In genomic region chr2L:5426843-5427540, dm6 we compare ENCODE assay signal across 1 fruit fly cellular context.
TF ChIP-seq lines count a peak whose summit lies in the region.

No protein-coding gene starts in this region.

TF ChIP-seq in whole organism, embryonic, 481 proteins besides CTCF, POLR2A, EP300 and RAD21 (continued from another document and continues in another):
- TF ChIP-seq CG6254 (GFP tag; optimal IDR thresholded peaks at IDR 0.05; lab: Kevin White, UChicago) (peak; percentile 50), CG14441 (GFP tag; IDR thresholded peaks at IDR 0.05; lab: Robert Waterston, UW) (0 out of 2 replicates have a peak, but pooled peaks have one; percentile 9), vnd (GFP tag; IDR thresholded peaks at IDR 0.05; lab: Robert Waterston, UW; ENCODE audit: partially characterized antibody) (no peak), shn (GFP tag; optimal IDR thresholded peaks at IDR 0.05; lab: Kevin White, UChicago) (no peak), tin (GFP tag; optimal IDR thresholded peaks at IDR 0.05; lab: Kevin White, UChicago) (peak; percentile 22), Spps (tag; optimal IDR thresholded peaks at IDR 0.05; lab: Kevin White, UChicago) (peak; percentile 41), CG34422 (GFP tag; IDR thresholded peaks at IDR 0.05; lab: Robert Waterston, UW) (no peak), CG9817 (tag; optimal IDR thresholded peaks at IDR 0.05; lab: Kevin White, UChicago) (no peak), ci (GFP tag; IDR thresholded peaks at IDR 0.05; lab: Robert Waterston, UW) (peak; percentile 68; the same call in 1 of the 3 replicates), bcd (GFP tag; optimal IDR thresholded peaks at IDR 0.05; lab: Kevin White, UChicago) (no peak), CG33557 (GFP tag; optimal IDR thresholded peaks at IDR 0.05; lab: Kevin White, UChicago) (peak; percentile 13), BEAF-32 (GFP tag; optimal IDR thresholded peaks at IDR 0.05; lab: Kevin White, UChicago) (no peak), ab (GFP tag; optimal IDR thresholded peaks at IDR 0.05; lab: Kevin White, UChicago) (no peak), CG2712 (tag; optimal IDR thresholded peaks at IDR 0.05; lab: Kevin White, UChicago) (peak; percentile 72), eve (GFP tag; optimal IDR thresholded peaks at IDR 0.05; lab: Kevin White, UChicago) (no peak), CG8290 (GFP tag; optimal IDR thresholded peaks at IDR 0.05; lab: Kevin White, UChicago) (no peak), CG8290 (tag; optimal IDR thresholded peaks at IDR 0.05; lab: Kevin White, UChicago) (no peak), Chrac-16 (GFP tag; optimal IDR thresholded peaks at IDR 0.05; lab: Kevin White, UChicago) (peak; percentile 4), trh (GFP tag; optimal IDR thresholded peaks at IDR 0.05; lab: Kevin White, UChicago) (no peak), CG10267 (tag; optimal IDR thresholded peaks at IDR 0.05; lab: Kevin White, UChicago) (peak; percentile 33), CG10147 (GFP tag; optimal IDR thresholded peaks at IDR 0.05; lab: Kevin White, UChicago) (no peak), Gsc (GFP tag; IDR thresholded peaks at IDR 0.05; lab: Robert Waterston, UW) (no peak), E2f1 (GFP tag; IDR thresholded peaks at IDR 0.05; lab: Robert Waterston, UW) (no peak), stc (GFP tag; IDR thresholded peaks at IDR 0.05; lab: Robert Waterston, UW) (peak; percentile 52; the same call in 1 of the 2 replicates), CG7839 (tag; optimal IDR thresholded peaks at IDR 0.05; lab: Kevin White, UChicago) (peak; percentile 30), Abd-B (GFP tag; optimal IDR thresholded peaks at IDR 0.05; lab: Kevin White, UChicago) (no peak), CG14667 (GFP tag; IDR thresholded peaks at IDR 0.05; lab: Robert Waterston, UW) (no peak), lab (GFP tag; optimal IDR thresholded peaks at IDR 0.05; lab: Kevin White, UChicago) (no peak), tll (GFP tag; optimal IDR thresholded peaks at IDR 0.05; lab: Kevin White, UChicago) (no peak), nmo (GFP tag; optimal IDR thresholded peaks at IDR 0.05; lab: Kevin White, UChicago) (peak; percentile 54), CG10209 (GFP tag; optimal IDR thresholded peaks at IDR 0.05; lab: Kevin White, UChicago) (no peak), lola (GFP tag; optimal IDR thresholded peaks at IDR 0.05; lab: Kevin White, UChicago) (peak in 1 of 3 experiments; percentile 67), CG6272 (GFP tag; IDR thresholded peaks at IDR 0.05; lab: Robert Waterston, UW) (no peak), CG31441 (GFP tag; IDR thresholded peaks at IDR 0.05; lab: Robert Waterston, UW) (peak; percentile 41; the same call in 1 of the 2 replicates), CG12391 (tag; optimal IDR thresholded peaks at IDR 0.05; lab: Kevin White, UChicago) (peak; percentile 53), Hr39 (optimal IDR thresholded peaks at IDR 0.05; lab: Kevin White, UChicago) (no peak), tup (GFP tag; optimal IDR thresholded peaks at IDR 0.05; lab: Kevin White, UChicago) (no peak), ara (GFP tag; IDR thresholded peaks at IDR 0.05; lab: Robert Waterston, UW) (peak; percentile 65; the same call in 1 of the 2 replicates), zfh1 (GFP tag; IDR thresholded peaks at IDR 0.05; lab: Robert Waterston, UW) (0 out of 3 replicates have a peak, but pooled peaks have one; percentile 37), gem (tag; optimal IDR thresholded peaks at IDR 0.05; lab: Kevin White, UChicago) (peak; percentile 63), abd-A (tag; optimal IDR thresholded peaks at IDR 0.05; lab: Kevin White, UChicago) (no peak), tio (GFP tag; optimal IDR thresholded peaks at IDR 0.05; lab: Kevin White, UChicago) (peak; percentile 13), Blimp-1 (GFP tag; optimal IDR thresholded peaks at IDR 0.05; lab: Kevin White, UChicago) (peak; percentile 65), toy (GFP tag; IDR thresholded peaks at IDR 0.05; lab: Robert Waterston, UW) (no peak), CG2116 (GFP tag; optimal IDR thresholded peaks at IDR 0.05; lab: Kevin White, UChicago) (no peak), CG17328 (GFP tag; IDR thresholded peaks at IDR 0.05; lab: Robert Waterston, UW) (peak; percentile 55), corto (GFP tag; optimal IDR thresholded peaks at IDR 0.05; lab: Kevin White, UChicago) (peak; percentile 28), CG3407 (GFP tag; optimal IDR thresholded peaks at IDR 0.05; lab: Kevin White, UChicago) (no peak), CG11456 (GFP tag; IDR thresholded peaks at IDR 0.05; lab: Robert Waterston, UW) (no peak), zen (tag; optimal IDR thresholded peaks at IDR 0.05; lab: Kevin White, UChicago) (peak; percentile 12), CG10321 (GFP tag; IDR thresholded peaks at IDR 0.05; lab: Robert Waterston, UW) (no peak), dm (GFP tag; optimal IDR thresholded peaks at IDR 0.05; lab: Kevin White, UChicago) (no peak), CG1603 (tag; optimal IDR thresholded peaks at IDR 0.05; lab: Kevin White, UChicago) (peak; percentile 33), Ets65A (GFP tag; lab: Kevin White, UChicago) (peak; percentile 92), hkb (optimal IDR thresholded peaks at IDR 0.05; lab: Kevin White, UChicago) (no peak), hkb (GFP tag; IDR thresholded peaks at IDR 0.05; lab: Robert Waterston, UW) (0 out of 2 replicates have a peak, but pooled peaks have one; percentile 17), sens (GFP tag; lab: Kevin White, UChicago) (peak; percentile 76), CG7987 (GFP tag; optimal IDR thresholded peaks at IDR 0.05; lab: Kevin White, UChicago) (no peak), tap (tag; optimal IDR thresholded peaks at IDR 0.05; lab: Kevin White, UChicago) (no peak), Sry-δ (GFP tag; optimal IDR thresholded peaks at IDR 0.05; lab: Kevin White, UChicago) (no peak), ATbp (GFP tag; optimal IDR thresholded peaks at IDR 0.05; lab: Kevin White, UChicago) (peak; percentile 39), CG13775 (GFP tag; optimal IDR thresholded peaks at IDR 0.05; lab: Kevin White, UChicago) (peak; percentile 38), CG18476 (GFP tag; optimal IDR thresholded peaks at IDR 0.05; lab: Kevin White, UChicago) (no peak), Side (GFP tag; optimal IDR thresholded peaks at IDR 0.05; lab: Kevin White, UChicago) (no peak), bab2 (GFP tag; optimal IDR thresholded peaks at IDR 0.05; lab: Kevin White, UChicago) (no peak), ranshi (GFP tag; IDR thresholded peaks at IDR 0.05; lab: Robert Waterston, UW) (no peak), CG11560 (tag; IDR thresholded peaks at IDR 0.05; lab: Robert Waterston, UW) (no peak), Hr51 (GFP tag; optimal IDR thresholded peaks at IDR 0.05; lab: Kevin White, UChicago) (peak in 1 of 2 experiments; percentile 1), CG1792 (GFP tag; optimal IDR thresholded peaks at IDR 0.05; lab: Kevin White, UChicago) (no peak), CG2678 (tag; optimal IDR thresholded peaks at IDR 0.05; lab: Kevin White, UChicago) (peak; percentile 45), B-H1 (GFP tag; IDR thresholded peaks at IDR 0.05; lab: Robert Waterston, UW) (no peak; the same call in 2 of the 3 replicates), CG17359 (tag; optimal IDR thresholded peaks at IDR 0.05; lab: Kevin White, UChicago) (peak; percentile 41), Scr (GFP tag; IDR thresholded peaks at IDR 0.05; lab: Robert Waterston, UW; ENCODE audit: partially characterized antibody) (no peak), CG7928 (GFP tag; optimal IDR thresholded peaks at IDR 0.05; lab: Kevin White, UChicago) (no peak), E2f2 (GFP tag; IDR thresholded peaks at IDR 0.05; lab: Robert Waterston, UW) (peak; percentile 18; the same call in 1 of the 2 replicates), Six4 (GFP tag; optimal IDR thresholded peaks at IDR 0.05; lab: Kevin White, UChicago) (peak; percentile 38), D19A (tag; optimal IDR thresholded peaks at IDR 0.05; lab: Kevin White, UChicago) (peak; percentile 46), lov (optimal IDR thresholded peaks at IDR 0.05; lab: Kevin White, UChicago) (no peak), lov (GFP tag; IDR thresholded peaks at IDR 0.05; lab: Robert Waterston, UW) (no peak), CG7556 (GFP tag; optimal IDR thresholded peaks at IDR 0.05; lab: Kevin White, UChicago) (peak; percentile 3), H15 (GFP tag; IDR thresholded peaks at IDR 0.05; lab: Robert Waterston, UW) (peak; percentile 82; the same call in 2 of the 3 replicates), CG15011 (GFP tag; optimal IDR thresholded peaks at IDR 0.05; lab: Kevin White, UChicago) (no peak), Sox100B (GFP tag; optimal IDR thresholded peaks at IDR 0.05; lab: Kevin White, UChicago) (peak; percentile 4), Med (GFP tag; lab: Kevin White, UChicago) (peak; percentile 65), CG4424 (GFP tag; optimal IDR thresholded peaks at IDR 0.05; lab: Kevin White, UChicago) (peak; percentile 51), sima (GFP tag; optimal IDR thresholded peaks at IDR 0.05; lab: Kevin White, UChicago) (no peak), CG16815 (GFP tag; optimal IDR thresholded peaks at IDR 0.05; lab: Kevin White, UChicago) (peak; percentile 19), Fer1 (GFP tag; optimal IDR thresholded peaks at IDR 0.05; lab: Kevin White, UChicago) (no peak), ttk (GFP tag; IDR thresholded peaks at IDR 0.05; lab: Robert Waterston, UW) (no peak), YL-1 (GFP tag; optimal IDR thresholded peaks at IDR 0.05; lab: Kevin White, UChicago) (no peak), ewg (GFP tag; optimal IDR thresholded peaks at IDR 0.05; lab: Kevin White, UChicago) (peak; percentile 18), CG10979 (tag; optimal IDR thresholded peaks at IDR 0.05; lab: Kevin White, UChicago) (peak; percentile 71), row (GFP tag; IDR thresholded peaks at IDR 0.05; lab: Robert Waterston, UW) (peak; percentile 45), ems (GFP tag; optimal IDR thresholded peaks at IDR 0.05; lab: Kevin White, UChicago) (no peak), CG17829 (tag; optimal IDR thresholded peaks at IDR 0.05; lab: Kevin White, UChicago) (peak; percentile 51), Lpt (GFP tag; optimal IDR thresholded peaks at IDR 0.05; lab: Kevin White, UChicago) (no peak), CG17361 (GFP tag; IDR thresholded peaks at IDR 0.05; lab: Robert Waterston, UW) (peak; percentile 58), Xrp1 (GFP tag; IDR thresholded peaks at IDR 0.05; lab: Robert Waterston, UW) (peak; percentile 73), CG1529 (GFP tag; optimal IDR thresholded peaks at IDR 0.05; lab: Kevin White, UChicago) (no peak), CG4820 (GFP tag; optimal IDR thresholded peaks at IDR 0.05; lab: Kevin White, UChicago) (peak; percentile 33), zen2 (GFP tag; IDR thresholded peaks at IDR 0.05; lab: Robert Waterston, UW; ENCODE audit: partially characterized antibody) (no peak), CG13624 (GFP tag; optimal IDR thresholded peaks at IDR 0.05; lab: Kevin White, UChicago) (no peak), ken (GFP tag; IDR thresholded peaks at IDR 0.05; lab: Robert Waterston, UW) (0 out of 3 replicates have a peak, but pooled peaks have one; percentile 26), crc (GFP tag; optimal IDR thresholded peaks at IDR 0.05; lab: Kevin White, UChicago) (no peak), lbe (GFP tag; optimal IDR thresholded peaks at IDR 0.05; lab: Kevin White, UChicago) (peak; percentile 60), NfI (GFP tag; optimal IDR thresholded peaks at IDR 0.05; lab: Kevin White, UChicago) (no peak), gsb-n (tag; optimal IDR thresholded peaks at IDR 0.05; lab: Kevin White, UChicago) (peak; percentile 47), CG10462 (GFP tag; optimal IDR thresholded peaks at IDR 0.05; lab: Kevin White, UChicago) (no peak), CG7357 (GFP tag; IDR thresholded peaks at IDR 0.05; lab: Robert Waterston, UW) (no peak), caup (GFP tag; optimal IDR thresholded peaks at IDR 0.05; lab: Kevin White, UChicago; ENCODE audit: severe bottlenecking) (no peak), sc (optimal IDR thresholded peaks at IDR 0.05; lab: Kevin White, UChicago) (no peak), sc (GFP tag; optimal IDR thresholded peaks at IDR 0.05; lab: Kevin White, UChicago) (peak; percentile 41), CG11085 (GFP tag; IDR thresholded peaks at IDR 0.05; lab: Robert Waterston, UW) (no peak), bsh (GFP tag; optimal IDR thresholded peaks at IDR 0.05; lab: Kevin White, UChicago) (peak; percentile 78 to 79), CG8924 (tag; optimal IDR thresholded peaks at IDR 0.05; lab: Kevin White, UChicago) (peak; percentile 18), PHDP (tag; optimal IDR thresholded peaks at IDR 0.05; lab: Kevin White, UChicago) (peak; percentile 37), CrebB (tag; optimal IDR thresholded peaks at IDR 0.05; lab: Kevin White, UChicago) (no peak), luna (GFP tag; optimal IDR thresholded peaks at IDR 0.05; lab: Kevin White, UChicago) (no peak), Jarid2 (GFP tag; optimal IDR thresholded peaks at IDR 0.05; lab: Kevin White, UChicago) (no peak), D (optimal IDR thresholded peaks at IDR 0.05; lab: Kevin White, UChicago) (no peak), D (GFP tag; optimal IDR thresholded peaks at IDR 0.05; lab: Kevin White, UChicago) (peak; percentile 34), mld (GFP tag; IDR thresholded peaks at IDR 0.05; lab: Robert Waterston, UW; ENCODE audit: partially characterized antibody) (no peak), Ssrp (tag; optimal IDR thresholded peaks at IDR 0.05; lab: Kevin White, UChicago) (peak; percentile 43), ro (GFP tag; IDR thresholded peaks at IDR 0.05; lab: Robert Waterston, UW) (no peak), CG17385 (GFP tag; optimal IDR thresholded peaks at IDR 0.05; lab: Kevin White, UChicago) (peak; percentile 26), CG6654 (GFP tag; optimal IDR thresholded peaks at IDR 0.05; lab: Kevin White, UChicago) (no peak), grau (tag; optimal IDR thresholded peaks at IDR 0.05; lab: Kevin White, UChicago) (peak; percentile 28), p53 (GFP tag; optimal IDR thresholded peaks at IDR 0.05; lab: Kevin White, UChicago) (no peak), ap (GFP tag; IDR thresholded peaks at IDR 0.05; lab: Robert Waterston, UW) (0 out of 2 replicates have a peak, but pooled peaks have one; percentile 8), oc (tag; optimal IDR thresholded peaks at IDR 0.05; lab: Kevin White, UChicago) (peak; percentile 24), az2 (GFP tag; optimal IDR thresholded peaks at IDR 0.05; lab: Kevin White, UChicago) (peak; percentile 39), CG30403 (GFP tag; optimal IDR thresholded peaks at IDR 0.05; lab: Kevin White, UChicago) (peak; percentile 15), CG4617 (GFP tag; optimal IDR thresholded peaks at IDR 0.05; lab: Kevin White, UChicago; ENCODE audit: borderline replicate concordance) (no peak), CG12236 (GFP tag; optimal IDR thresholded peaks at IDR 0.05; lab: Kevin White, UChicago) (no peak), H2.0 (GFP tag; IDR thresholded peaks at IDR 0.05; lab: Robert Waterston, UW) (peak; percentile 38; the same call in 1 of the 2 replicates)
